Worm (Caenorhabditis elegans) whole organism, early embryonic: ENCODE results near the gene Y43F8B.23.

Experiments used
- B0310.2 ChIP-seq: sonication (generic microtip); optimal IDR thresholded peaks from 2 replicates; lab custom pipeline; 2016; ENCODE audit warnings: mild to moderate bottlenecking, missing genetic modification characterization, missing compliant biosample characterization
- aly-1 ChIP-seq: sonication (generic microtip); optimal IDR thresholded peaks from 2 replicates; lab custom pipeline; 2016; ENCODE audit warnings: missing genetic modification characterization, missing compliant biosample characterization
- ama-1 ChIP-seq: fragments of 150-350 bp; optimal IDR thresholded peaks from 2 replicates; lab custom pipeline; 2014
- ceh-36 ChIP-seq: sonication (generic microtip); optimal IDR thresholded peaks from 2 replicates; lab custom pipeline; 2016; ENCODE audit warnings: missing genetic modification characterization, inconsistent platforms, missing compliant biosample characterization
- ets-7 ChIP-seq: sonication (generic microtip); optimal IDR thresholded peaks from 2 replicates; lab custom pipeline; 2016; ENCODE audit warnings: missing genotype, missing genetic modification characterization, missing compliant biosample characterization
- hmbx-1 ChIP-seq: sonication (generic microtip); optimal IDR thresholded peaks from 2 replicates; lab custom pipeline; 2016; ENCODE audit warnings: mild to moderate bottlenecking, missing genetic modification characterization, missing compliant biosample characterization
- hmg-4 ChIP-seq: fragments of 200-800 bp; sonication (Bioruptor generic); optimal IDR thresholded peaks from 2 replicates; lab custom pipeline; 2018; ENCODE audit warnings: mild to moderate bottlenecking, missing genetic modification characterization, missing compliant biosample characterization

DNA sequence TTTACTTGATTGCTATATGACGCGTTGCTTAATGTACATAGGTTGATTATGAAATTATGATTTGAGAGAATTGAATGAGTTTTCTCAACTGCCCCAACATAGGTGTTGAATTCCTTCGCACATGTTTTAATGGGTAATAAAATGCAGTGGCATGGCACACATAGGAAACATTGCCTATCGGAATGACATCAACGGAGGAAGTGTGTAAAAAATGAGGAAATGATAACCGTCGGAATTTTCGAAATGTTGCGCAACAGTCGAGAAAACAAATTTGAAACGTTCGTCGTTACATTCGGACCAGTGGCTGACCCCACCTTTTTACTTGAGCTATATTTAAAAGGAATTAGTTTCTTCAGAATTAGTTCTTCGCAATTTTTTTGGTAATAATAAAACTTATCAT, 35.4 kb downstream of the Y43F8B.23 start:
- TF ChIP-seq ama-1 (lab: Kevin White, UChicago) (no peak), ets-7 (tag; lab: Kevin White, UChicago) (no peak), ceh-36 (tag; lab: Kevin White, UChicago) (no peak), B0310.2 (no peak), hmbx-1 (tag; lab: Kevin White, UChicago) (no peak), hmg-4 (GFP tag; lab: Kevin White, UChicago) (no peak), aly-1 (tag; lab: Kevin White, UChicago) (no peak)
